Worm (Caenorhabditis elegans): ENCODE data around the gene sao-1.

ce11 chrV:13936052-13936451 is 27.7 kb upstream of the sao-1 start:
- TF ChIP-seq ces-1 (GFP tag; optimal IDR thresholded peaks at IDR 0.05) (no peak), pha-4 (tag; optimal IDR thresholded peaks at IDR 0.05) (no peak), ceh-43 (GFP tag; optimal IDR thresholded peaks at IDR 0.05) (no peak), unc-62 (GFP tag; optimal IDR thresholded peaks at IDR 0.05) (no peak), blmp-1 (tag; optimal IDR thresholded peaks at IDR 0.05) (no peak), nhr-76 (tag; optimal IDR thresholded peaks at IDR 0.05) (no peak), lsy-2 (tag; optimal IDR thresholded peaks at IDR 0.05) (no peak), snpc-4 (tag; optimal IDR thresholded peaks at IDR 0.05) (no peak), nhr-28 (tag; optimal IDR thresholded peaks at IDR 0.05) (no peak)

All from whole organism, mixed stage, embryonic.